Worm (Caenorhabditis elegans) whole organism, mixed stage, embryonic: Measurements from ENCODE around the gene F28H6.8.

Experiments
- M03D4.4 ChIP-seq: sonication (generic microtip); optimal IDR thresholded peaks from 2 replicates; lab custom pipeline; 2017; ENCODE audit warnings: mild to moderate bottlenecking, missing genetic modification characterization, missing compliant biosample characterization
- bed-3 ChIP-seq: fragments of 200-800 bp; sonication (Bioruptor generic); optimal IDR thresholded peaks from 3 replicates; lab custom pipeline; 2018; ENCODE audit warnings: mild to moderate bottlenecking, missing genetic modification characterization, moderate library complexity, missing compliant biosample characterization
- blmp-1 ChIP-seq: fragments of 150-350 bp; optimal IDR thresholded peaks from 2 replicates; lab custom pipeline; 2014; ENCODE audit warnings: missing biosample characterization, missing genetic modification characterization
- ceh-39 ChIP-seq: fragments of 150-350 bp; optimal IDR thresholded peaks from 2 replicates; lab custom pipeline; 2014; ENCODE audit warnings: missing biosample characterization, missing genetic modification characterization
- ceh-43 ChIP-seq: fragments of 200-800 bp; sonication (Bioruptor generic); optimal IDR thresholded peaks from 2 replicates; lab custom pipeline; 2018; ENCODE audit warnings: mild to moderate bottlenecking, missing genetic modification characterization, moderate library complexity, missing compliant biosample characterization
- ceh-83 ChIP-seq: fragments of 200-800 bp; sonication (Bioruptor generic); optimal IDR thresholded peaks from 2 replicates; lab custom pipeline; 2018; ENCODE audit warnings: mild to moderate bottlenecking, missing genetic modification characterization, missing compliant biosample characterization
- ces-1 ChIP-seq: fragments of 150-350 bp; optimal IDR thresholded peaks from 2 replicates; lab custom pipeline; 2014; ENCODE audit warnings: missing biosample characterization, missing genetic modification reagents, missing genetic modification characterization
- cnd-1 ChIP-seq: fragments of 200-800 bp; sonication (Bioruptor generic); optimal IDR thresholded peaks from 2 replicates; lab custom pipeline; 2018; ENCODE audit warnings: mild to moderate bottlenecking, missing genetic modification characterization, missing compliant biosample characterization
- elt-1 ChIP-seq: sonication (generic microtip); optimal IDR thresholded peaks from 2 replicates; lab custom pipeline; 2017; ENCODE audit warnings: missing genetic modification characterization, mild to moderate bottlenecking, missing compliant biosample characterization, antibody characterized with exemption, moderate library complexity, borderline replicate concordance; ENCODE audit not compliant: insufficient read depth
- elt-3 ChIP-seq: fragments of 150-350 bp; optimal IDR thresholded peaks from 2 replicates; lab custom pipeline; 2014; ENCODE audit warnings: missing biosample characterization, missing genetic modification characterization
- flh-1 ChIP-seq: fragments of 200-800 bp; sonication (Bioruptor generic); optimal IDR thresholded peaks from 2 replicates; lab custom pipeline; 2018; ENCODE audit warnings: mild to moderate bottlenecking, missing genetic modification characterization, moderate library complexity, missing compliant biosample characterization
- ham-2 ChIP-seq: fragments of 200-800 bp; sonication (Bioruptor generic); optimal IDR thresholded peaks from 2 replicates; lab custom pipeline; 2018; ENCODE audit warnings: mild to moderate bottlenecking, missing genetic modification characterization, missing compliant biosample characterization
- hlh-1 ChIP-seq: fragments of 150-350 bp; optimal IDR thresholded peaks from 2 replicates; lab custom pipeline; 2014; ENCODE audit warnings: missing biosample characterization, missing genetic modification reagents, missing genetic modification characterization
- lin-13 ChIP-seq: fragments of 150-350 bp; optimal IDR thresholded peaks from 2 replicates; lab custom pipeline; 2014; ENCODE audit warnings: missing biosample characterization, missing genetic modification characterization
- lin-32 ChIP-seq: fragments of 200-800 bp; sonication (Bioruptor generic); optimal IDR thresholded peaks from 2 replicates; lab custom pipeline; 2018; ENCODE audit warnings: mild to moderate bottlenecking, missing genetic modification characterization, missing compliant biosample characterization
- lsy-2 ChIP-seq: fragments of 150-350 bp; optimal IDR thresholded peaks from 2 replicates; lab custom pipeline; 2014; ENCODE audit warnings: missing biosample characterization, missing genetic modification characterization
- mep-1 ChIP-seq: fragments of 150-350 bp; optimal IDR thresholded peaks from 2 replicates; lab custom pipeline; 2017; ENCODE audit warnings: missing biosample characterization, missing genetic modification reagents, missing genetic modification characterization, inconsistent platforms
- mls-2 ChIP-seq: sonication (generic microtip); optimal IDR thresholded peaks from 2 replicates; lab custom pipeline; 2016; ENCODE audit warnings: mild to moderate bottlenecking, missing genetic modification characterization, moderate library complexity, missing compliant biosample characterization
- nhr-12 ChIP-seq: fragments of 150-350 bp; optimal IDR thresholded peaks from 2 replicates; lab custom pipeline; 2014; ENCODE audit warnings: missing biosample characterization, missing genetic modification characterization
- nhr-2 ChIP-seq: fragments of 150-350 bp; optimal IDR thresholded peaks from 2 replicates; lab custom pipeline; 2014; ENCODE audit warnings: missing biosample characterization, missing genetic modification characterization
- nhr-237 ChIP-seq: fragments of 150-350 bp; optimal IDR thresholded peaks from 2 replicates; lab custom pipeline; 2014; ENCODE audit warnings: missing biosample characterization, missing genetic modification characterization
- nhr-28 ChIP-seq: fragments of 150-350 bp; optimal IDR thresholded peaks from 2 replicates; lab custom pipeline; 2014; ENCODE audit warnings: missing biosample characterization, missing genetic modification characterization
- nhr-76 ChIP-seq: sonication (generic microtip); optimal IDR thresholded peaks from 2 replicates; lab custom pipeline; 2017; ENCODE audit warnings: missing biosample characterization, missing genetic modification characterization
- pha-4 ChIP-seq: fragments of 150-350 bp; optimal IDR thresholded peaks from 2 replicates; lab custom pipeline; 2018; ENCODE audit warnings: missing biosample characterization, missing genetic modification reagents, missing genetic modification characterization
- snpc-4 ChIP-seq: fragments of 150-350 bp; optimal IDR thresholded peaks from 2 replicates; lab custom pipeline; 2014; ENCODE audit warnings: missing biosample characterization, missing genetic modification characterization
- sptf-1 ChIP-seq: sonication (generic microtip); optimal IDR thresholded peaks from 2 replicates; lab custom pipeline; 2017; ENCODE audit warnings: mild to moderate bottlenecking, missing genetic modification characterization, moderate library complexity, missing compliant biosample characterization
- unc-62 ChIP-seq: fragments of 150-350 bp; optimal IDR thresholded peaks from 2 replicates; lab custom pipeline; 2014; ENCODE audit warnings: missing biosample characterization, missing genetic modification reagents, missing genetic modification characterization

Gene F28H6.8

DNA sequence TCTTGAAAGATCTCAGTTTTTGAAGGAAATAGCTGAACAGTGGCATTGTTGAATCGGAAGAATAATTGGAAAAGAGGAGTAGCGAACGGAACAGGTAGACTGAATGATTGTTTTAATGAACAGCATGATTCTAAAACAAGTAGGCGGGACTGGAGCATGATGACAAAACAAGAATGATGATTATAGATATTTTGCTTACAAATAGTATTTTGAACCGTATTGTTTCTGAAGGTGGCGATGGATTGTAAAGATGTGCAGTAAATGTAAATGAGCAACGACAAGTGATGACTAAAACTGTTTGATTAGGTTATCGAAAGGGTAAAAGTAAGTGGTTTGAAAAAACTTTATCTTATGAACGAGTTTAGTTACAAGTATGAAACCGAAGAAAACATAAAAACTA, at the start of gene F28H6.8:
Gene F28H6.8, minus strand, starts transcription at position 101 of the 400 bp plus-strand sequence.
- TF ChIP-seq lin-32 (no peak), sptf-1 (no peak)

ce11 chrX:14182514-14182913, 48.4 kb upstream of the F28H6.8 start:
- TF ChIP-seq nhr-28, result no peak
- no peak for TF ChIP-seq sptf-1
- no peak for TF ChIP-seq elt-3 (tag; lab: Kevin White, UChicago)
- TF ChIP-seq mls-2 (tag; lab: Kevin White, UChicago), result no peak
- no peak for TF ChIP-seq lsy-2 (tag; lab: Kevin White, UChicago)
- TF ChIP-seq mep-1 (tag; lab: Kevin White, UChicago), result no peak
- no peak for TF ChIP-seq ceh-43 (GFP tag; lab: Kevin White, UChicago)
- TF ChIP-seq lin-32, result no peak
- TF ChIP-seq blmp-1, result no peak
- TF ChIP-seq nhr-76 (tag; lab: Kevin White, UChicago), result no peak

DNA sequence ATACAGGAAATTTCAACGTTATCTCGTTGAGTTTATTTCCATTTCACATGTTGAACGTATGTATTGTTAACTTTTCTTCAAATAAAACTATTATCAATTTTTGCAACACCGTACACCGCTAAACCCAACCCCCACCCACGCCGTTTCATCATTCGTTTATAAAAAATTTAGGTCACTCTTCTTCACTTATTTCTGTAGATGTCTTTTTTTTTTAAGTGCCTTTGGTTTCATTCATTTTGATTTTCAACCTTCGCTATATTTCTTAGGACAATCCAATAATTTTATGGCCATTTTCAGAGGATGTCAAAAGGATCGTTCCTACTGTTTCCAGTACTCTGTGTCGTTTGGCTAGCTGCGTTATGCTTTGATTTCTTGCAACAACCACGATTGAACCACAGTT, 46.0 kb upstream of the F28H6.8 start, which contains the start of gene C37E2.3:
Gene C37E2.3, plus strand, starts transcription at position 301 of the 400 bp plus-strand sequence.
- TF ChIP-seq ces-1 (GFP tag; lab: Kevin White, UChicago) (no peak), cnd-1 (tag; lab: Kevin White, UChicago) (no peak), nhr-28 (no peak)

DNA sequence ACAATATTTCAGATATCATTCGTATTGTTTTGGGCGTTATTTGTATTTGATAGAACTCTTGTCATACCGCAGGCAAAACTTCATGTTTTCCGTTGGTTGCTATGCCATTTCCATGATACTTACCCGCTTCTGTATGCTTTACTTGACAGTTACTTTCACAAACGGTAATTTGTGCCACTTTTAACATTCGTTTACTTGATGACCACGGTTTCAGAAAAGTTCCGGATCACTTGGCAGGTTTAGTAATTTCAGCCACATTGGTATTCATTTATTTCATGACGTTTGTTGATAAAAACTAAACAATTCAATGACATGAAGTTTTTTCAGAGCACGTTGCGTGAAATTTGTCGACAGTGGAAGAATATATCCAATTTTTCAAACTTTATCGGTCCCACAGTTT, 45.3 kb upstream of the F28H6.8 start:
- TF ChIP-seq nhr-12 (tag; lab: Kevin White, UChicago) (no peak), bed-3 (GFP tag; lab: Kevin White, UChicago) (no peak), nhr-237 (no peak), ceh-39 (tag; lab: Kevin White, UChicago) (no peak), sptf-1 (no peak), hlh-1 (tag; lab: Kevin White, UChicago) (no peak), mep-1 (tag; lab: Kevin White, UChicago) (no peak), cnd-1 (tag; lab: Kevin White, UChicago) (no peak), ceh-43 (GFP tag; lab: Kevin White, UChicago) (no peak), snpc-4 (tag; lab: Kevin White, UChicago) (no peak), ham-2 (GFP tag; lab: Kevin White, UChicago) (no peak), elt-1 (no peak), blmp-1 (no peak), lin-13 (tag; lab: Kevin White, UChicago) (no peak), nhr-28 (no peak), lin-32 (no peak), ces-1 (GFP tag; lab: Kevin White, UChicago) (no peak), mls-2 (tag; lab: Kevin White, UChicago) (no peak), nhr-76 (tag; lab: Kevin White, UChicago) (no peak), M03D4.4 (tag; lab: Kevin White, UChicago) (no peak)

- TF ChIP-seq ceh-83, result no peak
- no peak for TF ChIP-seq ham-2 (GFP tag; lab: Kevin White, UChicago)
- no peak for TF ChIP-seq ces-1 (GFP tag; lab: Kevin White, UChicago)
- no peak for TF ChIP-seq hlh-1 (tag; lab: Kevin White, UChicago)
- no peak for TF ChIP-seq unc-62 (GFP tag; lab: Kevin White, UChicago)
- TF ChIP-seq nhr-12 (tag; lab: Kevin White, UChicago), result no peak
- no peak for TF ChIP-seq lsy-2 (tag; lab: Kevin White, UChicago)
- TF ChIP-seq cnd-1 (tag; lab: Kevin White, UChicago), result no peak
- TF ChIP-seq nhr-2 (tag; lab: Kevin White, UChicago), result no peak
- TF ChIP-seq nhr-237, result no peak
- TF ChIP-seq elt-1, result no peak
- no peak for TF ChIP-seq snpc-4 (tag; lab: Kevin White, UChicago)
- no peak for TF ChIP-seq ceh-39 (tag; lab: Kevin White, UChicago)
- TF ChIP-seq elt-3 (tag; lab: Kevin White, UChicago), result no peak
Observed at ce11 chrX:14178688-14179087, 44.5 kb upstream of the F28H6.8 start, which contains the start of gene C37E2.10. Gene C37E2.10, plus strand, starts transcription at chrX:14178988.

DNA sequence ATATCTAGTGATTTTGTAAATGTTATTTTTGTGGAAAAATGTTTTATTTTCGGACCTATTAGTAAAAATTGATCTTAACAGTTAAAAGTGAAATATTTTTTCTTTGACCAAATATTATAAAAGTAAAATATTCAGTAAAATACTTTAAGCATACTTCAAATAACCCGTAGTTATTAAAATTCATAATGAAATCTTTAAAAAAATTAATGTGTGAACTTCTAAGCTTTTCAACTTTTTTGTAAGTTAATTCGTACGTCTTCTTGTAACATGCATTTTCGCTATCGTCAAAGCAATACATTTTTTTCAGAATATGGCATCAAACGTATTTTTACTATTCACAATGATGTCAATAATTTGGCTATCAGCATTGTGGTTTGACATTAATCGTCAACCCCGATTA, 41.6 kb upstream of the F28H6.8 start, which contains the start of gene C37E2.2:
Gene C37E2.2, plus strand, starts transcription at position 301 of the 400 bp plus-strand sequence.
- TF ChIP-seq elt-1, result no peak
- TF ChIP-seq lin-32, result no peak
- TF ChIP-seq mep-1 (tag; lab: Kevin White, UChicago), result no peak
- TF ChIP-seq snpc-4 (tag; lab: Kevin White, UChicago), result no peak
- TF ChIP-seq nhr-237, result no peak
- TF ChIP-seq hlh-1 (tag; lab: Kevin White, UChicago), result no peak
- TF ChIP-seq cnd-1 (tag; lab: Kevin White, UChicago), result no peak
- TF ChIP-seq ceh-43 (GFP tag; lab: Kevin White, UChicago), result no peak

ce11 chrX:14173850-14174249, 39.7 kb upstream of the F28H6.8 start, which contains the start of gene idhb-1:
Gene idhb-1, minus strand, starts transcription at chrX:14174063.
- TF ChIP-seq lin-32, result no peak
- peak; percentile 31 for TF ChIP-seq pha-4 (tag; lab: Kevin White, UChicago)
- TF ChIP-seq hlh-1 (tag; lab: Kevin White, UChicago), result peak; percentile 89
- peak; percentile 9 for TF ChIP-seq cnd-1 (tag; lab: Kevin White, UChicago)
- peak; percentile 83 for TF ChIP-seq lin-13 (tag; lab: Kevin White, UChicago)
- peak; percentile 24 for TF ChIP-seq mep-1 (tag; lab: Kevin White, UChicago)
- TF ChIP-seq lsy-2 (tag; lab: Kevin White, UChicago), result peak; percentile 51
- no peak for TF ChIP-seq flh-1 (GFP tag; lab: Kevin White, UChicago)
- TF ChIP-seq mls-2 (tag; lab: Kevin White, UChicago), result peak; percentile 11
- TF ChIP-seq, all 35 proteins: peak for 7
